Worm (Caenorhabditis elegans) whole organism, young adult: ENCODE data around the gene srx-17.

Source experiments
- C17E4.6 ChIP-seq: fragments of 200-800 bp; sonication (Bioruptor generic); IDR thresholded peaks from 2 replicates; pipeline ENCODE4 v1.3.6; 2022; ENCODE audit warnings: missing genetic modification reagents, missing genetic modification characterization, missing compliant biosample characterization
- F39B2.1 ChIP-seq: fragments of 200-800 bp; sonication (Bioruptor generic); IDR thresholded peaks from 2 replicates; pipeline ENCODE4 v1.3.6; 2022; ENCODE audit warnings: missing genetic modification reagents, missing genetic modification characterization, missing compliant biosample characterization
- dpl-1 ChIP-seq: fragments of 150-350 bp; optimal IDR thresholded peaks from 2 replicates; lab custom pipeline; 2014; ENCODE audit warnings: missing biosample characterization, missing genetic modification reagents, missing genetic modification characterization
- ets-4 ChIP-seq: fragments of 200-800 bp; sonication (Bioruptor generic); optimal IDR thresholded peaks from 2 replicates; lab custom pipeline; 2018; ENCODE audit warnings: mild to moderate bottlenecking, missing genetic modification characterization, missing compliant biosample characterization
- fkh-3 ChIP-seq: sonication (generic microtip); optimal IDR thresholded peaks from 2 replicates; lab custom pipeline; 2016; ENCODE audit warnings: mild to moderate bottlenecking, missing genetic modification characterization, missing compliant biosample characterization
- hlh-26 ChIP-seq: fragments of 200-800 bp; sonication (Bioruptor generic); conservative IDR thresholded peaks from 2 replicates; pipeline ENCODE4 v1.3.6; 2022; ENCODE audit warnings: missing genetic modification reagents, missing genetic modification characterization, missing compliant biosample characterization

- TF ChIP-seq ets-4 (GFP tag; lab: Kevin White, UChicago) = no peak
- no peak for TF ChIP-seq hlh-26 (GFP tag; lab: Robert Waterston, UW)
- no peak for TF ChIP-seq fkh-3 (tag; lab: Kevin White, UChicago)
- no peak for TF ChIP-seq F39B2.1 (GFP tag; lab: Robert Waterston, UW)
- TF ChIP-seq C17E4.6 (GFP tag; lab: Robert Waterston, UW) = no peak
- TF ChIP-seq dpl-1 (GFP tag; lab: Kevin White, UChicago) = no peak
Observed at ce11 chrV:13857132-13857531, 16.1 kb downstream of the srx-17 start, which contains the start of gene srx-136.
